Fruit fly (Drosophila melanogaster): ENCODE results near the gene Herp.

Herp gene

dm6 chr2L:7827045-7828004 lies 27.5 kb upstream of the Herp start, which contains the start of the genes Rack1 and mts (continued):
- TF ChIP-seq rib (GFP tag; IDR thresholded peaks at IDR 0.05) (peak; percentile 69), Blimp-1 (GFP tag; optimal IDR thresholded peaks at IDR 0.05) (peak; percentile 28), zen2 (GFP tag; IDR thresholded peaks at IDR 0.05; ENCODE audit: partially characterized antibody) (no peak), ind (GFP tag; optimal IDR thresholded peaks at IDR 0.05) (peak; percentile 66), emc (GFP tag; optimal IDR thresholded peaks at IDR 0.05) (peak; percentile 64), CG6854 (GFP tag; optimal IDR thresholded peaks at IDR 0.05) (peak; percentile 90), Sry-δ (GFP tag; optimal IDR thresholded peaks at IDR 0.05) (peak; percentile 34), CG30403 (GFP tag; optimal IDR thresholded peaks at IDR 0.05) (peak; percentile 60), D19A (tag; optimal IDR thresholded peaks at IDR 0.05) (peak; percentile 8), nerfin-1 (tag; optimal IDR thresholded peaks at IDR 0.05) (peak; percentile 73), btn (GFP tag; optimal IDR thresholded peaks at IDR 0.05) (peak; percentile 64), CG10431 (GFP tag; optimal IDR thresholded peaks at IDR 0.05) (peak; percentile 89), abd-A (tag; optimal IDR thresholded peaks at IDR 0.05) (no peak), CG15514 (GFP tag; optimal IDR thresholded peaks at IDR 0.05) (peak; percentile 96), Drgx (GFP tag; IDR thresholded peaks at IDR 0.05) (peak; percentile 50; the same call in 1 of the 2 replicates), CG12299 (tag; optimal IDR thresholded peaks at IDR 0.05) (peak; percentile 68), CG13775 (GFP tag; optimal IDR thresholded peaks at IDR 0.05) (peak; percentile 89), B-H1 (GFP tag; IDR thresholded peaks at IDR 0.05) (peak; percentile 54; the same call in 2 of the 3 replicates), TFAM (GFP tag; optimal IDR thresholded peaks at IDR 0.05) (peak; percentile 15), gcm (GFP tag; optimal IDR thresholded peaks at IDR 0.05) (peak; percentile 70), Oaz (GFP tag; IDR thresholded peaks at IDR 0.05) (peak; percentile 34; the same call in 1 of the 2 replicates), CG8089 (GFP tag; optimal IDR thresholded peaks at IDR 0.05) (peak; percentile 69), Sry-β (GFP tag; optimal IDR thresholded peaks at IDR 0.05) (peak; percentile 40), tin (GFP tag; optimal IDR thresholded peaks at IDR 0.05) (peak; percentile 73), nmo (GFP tag; optimal IDR thresholded peaks at IDR 0.05) (peak; percentile 56), CG2875 (GFP tag; optimal IDR thresholded peaks at IDR 0.05) (peak; percentile 79), gro (GFP tag; optimal IDR thresholded peaks at IDR 0.05) (peak; percentile 81), sens-2 (GFP tag; IDR thresholded peaks at IDR 0.05) (peak; percentile 81), tx (GFP tag; optimal IDR thresholded peaks at IDR 0.05) (no peak), Eip74EF (GFP tag; optimal IDR thresholded peaks at IDR 0.05) (peak in 1 of 2 experiments; percentile 58), CG33557 (GFP tag; optimal IDR thresholded peaks at IDR 0.05) (peak; percentile 62), CG14710 (tag; optimal IDR thresholded peaks at IDR 0.05) (peak; percentile 60), Pdp1 (GFP tag; optimal IDR thresholded peaks at IDR 0.05) (peak; percentile 48 to 63), Hsf (GFP tag; optimal IDR thresholded peaks at IDR 0.05) (peak; percentile 74), cwo (GFP tag; optimal IDR thresholded peaks at IDR 0.05) (peak; percentile 60), CG9817 (tag; optimal IDR thresholded peaks at IDR 0.05) (peak; percentile 81), Hr3 (GFP tag; optimal IDR thresholded peaks at IDR 0.05) (peak; percentile 58), seq (GFP tag; IDR thresholded peaks at IDR 0.05) (peak; percentile 72), Dip3 (GFP tag; optimal IDR thresholded peaks at IDR 0.05) (peak; percentile 59), CG31441 (GFP tag; IDR thresholded peaks at IDR 0.05) (peak; percentile 72), Camta (GFP tag; optimal IDR thresholded peaks at IDR 0.05) (peak; percentile 83), CG1792 (GFP tag; optimal IDR thresholded peaks at IDR 0.05) (peak; percentile 59), CG4328 (GFP tag; optimal IDR thresholded peaks at IDR 0.05) (peak; percentile 79), CG11456 (GFP tag; IDR thresholded peaks at IDR 0.05) (peak; percentile 92), trh (GFP tag; optimal IDR thresholded peaks at IDR 0.05) (peak; percentile 56), CG18764 (GFP tag; optimal IDR thresholded peaks at IDR 0.05) (peak; percentile 75), Hr39 (optimal IDR thresholded peaks at IDR 0.05) (no peak), otp (GFP tag; IDR thresholded peaks at IDR 0.05) (peak; percentile 89)
